Worm (Caenorhabditis elegans) whole organism, L2 larva: ENCODE data around the gene F31D5.2.
A peak's percentile ranks its signal among the peaks of the same experiment; 100 is the strongest.

ENCODE experiments used
- C34F6.9 ChIP-seq: fragments of 150-350 bp; optimal IDR thresholded peaks from 2 replicates; lab custom pipeline; 2014; ENCODE audit warnings: missing biosample characterization, missing genetic modification characterization
- F13H6.1 ChIP-seq: sonication (generic microtip); optimal IDR thresholded peaks from 2 replicates; lab custom pipeline; 2016; ENCODE audit warnings: missing genetic modification characterization, missing compliant biosample characterization
- R02D3.7 ChIP-seq: fragments of 150-350 bp; optimal IDR thresholded peaks from 2 replicates; lab custom pipeline; 2014; ENCODE audit warnings: missing biosample characterization, missing genetic modification characterization
- ZK546.5 ChIP-seq: sonication (generic microtip); optimal IDR thresholded peaks from 2 replicates; lab custom pipeline; 2017; ENCODE audit warnings: missing biosample characterization, missing genetic modification characterization
- alr-1 ChIP-seq: fragments of 150-350 bp; optimal IDR thresholded peaks from 2 replicates; lab custom pipeline; 2014; ENCODE audit warnings: missing biosample characterization, missing genetic modification characterization
- aly-2 ChIP-seq: fragments of 150-350 bp; optimal IDR thresholded peaks from 2 replicates; lab custom pipeline; 2014; ENCODE audit warnings: missing biosample characterization, missing genetic modification characterization
- ama-1 ChIP-seq: fragments of 150-350 bp; optimal IDR thresholded peaks from 2 replicates; lab custom pipeline; 2018; ENCODE audit warnings: inconsistent platforms
- ceh-16 ChIP-seq: fragments of 150-350 bp; optimal IDR thresholded peaks from 2 replicates; lab custom pipeline; 2014; ENCODE audit warnings: missing biosample characterization, missing genetic modification characterization
- ceh-82 ChIP-seq: fragments of 150-350 bp; optimal IDR thresholded peaks from 2 replicates; lab custom pipeline; 2014; ENCODE audit warnings: missing biosample characterization, missing genetic modification characterization
- crh-2 ChIP-seq: sonication (generic microtip); optimal IDR thresholded peaks from 2 replicates; lab custom pipeline; 2017; ENCODE audit warnings: missing biosample characterization, missing genetic modification characterization
- elt-1 ChIP-seq: fragments of 150-350 bp; optimal IDR thresholded peaks from 2 replicates; lab custom pipeline; 2014; ENCODE audit warnings: missing biosample characterization, missing genetic modification characterization
- fos-1 ChIP-seq: fragments of 150-350 bp; optimal IDR thresholded peaks from 2 replicates; lab custom pipeline; 2014; ENCODE audit warnings: missing biosample characterization, missing genetic modification characterization
- lin-13 ChIP-seq: fragments of 150-350 bp; optimal IDR thresholded peaks from 2 replicates; lab custom pipeline; 2014; ENCODE audit warnings: missing biosample characterization, missing genetic modification reagents, missing genetic modification characterization
- lsy-2 ChIP-seq, 2 experiments: fragments of 150-350 bp in 1 of 2; sonication (generic microtip) in 1 of 2; optimal IDR thresholded peaks; 2 replicates each; lab custom pipeline; 2014 to 2017; ENCODE audit warnings: missing biosample characterization in 2 of 2, missing genetic modification characterization in 2 of 2
- mdl-1 ChIP-seq, 2 experiments: fragments of 150-350 bp in 1 of 2; sonication (generic microtip) in 1 of 2; optimal IDR thresholded peaks; 2 replicates each; lab custom pipeline; 2017; ENCODE audit warnings: missing biosample characterization in 2 of 2, missing genetic modification characterization in 2 of 2
- nhr-10 ChIP-seq: sonication (generic microtip); optimal IDR thresholded peaks from 2 replicates; lab custom pipeline; 2017; ENCODE audit warnings: missing biosample characterization, missing genetic modification characterization
- nhr-11 ChIP-seq: fragments of 150-350 bp; optimal IDR thresholded peaks from 2 replicates; lab custom pipeline; 2014; ENCODE audit warnings: missing biosample characterization, missing genetic modification characterization
- nhr-12 ChIP-seq: fragments of 150-350 bp; optimal IDR thresholded peaks from 2 replicates; lab custom pipeline; 2014; ENCODE audit warnings: missing biosample characterization, missing genetic modification characterization
- nhr-129 ChIP-seq: fragments of 150-350 bp; optimal IDR thresholded peaks from 2 replicates; lab custom pipeline; 2014; ENCODE audit warnings: missing biosample characterization, missing genetic modification characterization
- nhr-21 ChIP-seq: fragments of 150-350 bp; optimal IDR thresholded peaks from 2 replicates; lab custom pipeline; 2014; ENCODE audit warnings: missing biosample characterization, missing genetic modification characterization
- nhr-23 ChIP-seq: fragments of 150-350 bp; optimal IDR thresholded peaks from 2 replicates; lab custom pipeline; 2014; ENCODE audit warnings: missing biosample characterization, missing genetic modification reagents, missing genetic modification characterization
- nhr-25 ChIP-seq: fragments of 150-350 bp; sonication (generic microtip); optimal IDR thresholded peaks from 3 replicates; lab custom pipeline; 2014; ENCODE audit warnings: missing biosample characterization, missing genetic modification characterization
- nhr-77 ChIP-seq: fragments of 150-350 bp; optimal IDR thresholded peaks from 2 replicates; lab custom pipeline; 2014; ENCODE audit warnings: missing biosample characterization, missing genetic modification characterization
- sem-4 ChIP-seq: fragments of 150-350 bp; optimal IDR thresholded peaks from 2 replicates; lab custom pipeline; 2014; ENCODE audit warnings: missing biosample characterization, missing genetic modification reagents, missing genetic modification characterization
- skn-1 ChIP-seq: sonication (generic microtip); optimal IDR thresholded peaks from 2 replicates; lab custom pipeline; 2017; ENCODE audit warnings: missing biosample characterization, missing genetic modification characterization
- sma-3 ChIP-seq: sonication (generic microtip); optimal IDR thresholded peaks from 2 replicates; lab custom pipeline; 2016; ENCODE audit warnings: missing genetic modification reagents, missing genetic modification characterization, missing compliant biosample characterization
- sma-9 ChIP-seq, 2 experiments: fragments of 150-350 bp in 1 of 2; sonication (generic microtip) in 1 of 2; optimal IDR thresholded peaks; 2 replicates each; lab custom pipeline; 2014 to 2016; ENCODE audit warnings: missing genetic modification characterization in 2 of 2, mild to moderate bottlenecking in 1 of 2, missing biosample characterization in 1 of 2, missing compliant biosample characterization in 1 of 2, missing genetic modification reagents in 1 of 2, moderate library complexity in 1 of 2
- snpc-4 ChIP-seq: fragments of 150-350 bp; optimal IDR thresholded peaks from 2 replicates; lab custom pipeline; 2014; ENCODE audit warnings: missing biosample characterization, missing genetic modification characterization
- unc-39 ChIP-seq: fragments of 150-350 bp; optimal IDR thresholded peaks from 2 replicates; lab custom pipeline; 2014; ENCODE audit warnings: missing biosample characterization, missing genetic modification characterization
- unc-55 ChIP-seq: fragments of 150-350 bp; sonication (generic microtip); optimal IDR thresholded peaks from 3 replicates; lab custom pipeline; 2014; ENCODE audit warnings: missing biosample characterization, missing genetic modification reagents, missing genetic modification characterization
- unc-62 ChIP-seq: fragments of 150-350 bp; optimal IDR thresholded peaks from 2 replicates; lab custom pipeline; 2014; ENCODE audit warnings: missing biosample characterization, missing genetic modification reagents, missing genetic modification characterization
- ztf-4 ChIP-seq: fragments of 150-350 bp; optimal IDR thresholded peaks from 2 replicates; lab custom pipeline; 2014; ENCODE audit warnings: missing biosample characterization, missing genetic modification characterization

Gene F31D5.2

DNA sequence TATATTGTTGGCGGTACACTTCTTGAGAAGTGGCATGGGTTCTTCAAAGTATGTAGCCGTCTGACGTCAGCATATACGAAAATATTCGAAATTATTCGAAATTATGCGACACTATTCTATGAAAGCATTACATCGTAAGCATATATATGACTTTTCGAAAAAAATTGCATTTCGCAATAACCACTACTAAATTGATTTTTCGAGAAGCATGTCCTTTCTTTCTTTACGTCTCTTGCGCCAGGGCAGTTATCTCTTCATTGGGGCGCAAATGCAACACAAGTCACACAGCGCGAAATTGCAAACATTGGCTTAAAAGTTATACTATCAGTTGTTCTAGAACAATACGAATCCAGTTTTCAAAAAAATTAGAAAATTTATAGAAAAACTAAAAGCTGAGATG, 41.6 kb upstream of the F31D5.2 start:
- no peak for TF ChIP-seq elt-1 (tag; lab: Kevin White, UChicago)
- no peak for TF ChIP-seq skn-1
- TF ChIP-seq nhr-129 (tag; lab: Kevin White, UChicago), result no peak
- no peak for TF ChIP-seq ceh-82 (tag; lab: Kevin White, UChicago)
- TF ChIP-seq C34F6.9, result peak; percentile 38
- peak; percentile 34 for TF ChIP-seq unc-55
- TF ChIP-seq, all 48 proteins: peak for 2

DNA sequence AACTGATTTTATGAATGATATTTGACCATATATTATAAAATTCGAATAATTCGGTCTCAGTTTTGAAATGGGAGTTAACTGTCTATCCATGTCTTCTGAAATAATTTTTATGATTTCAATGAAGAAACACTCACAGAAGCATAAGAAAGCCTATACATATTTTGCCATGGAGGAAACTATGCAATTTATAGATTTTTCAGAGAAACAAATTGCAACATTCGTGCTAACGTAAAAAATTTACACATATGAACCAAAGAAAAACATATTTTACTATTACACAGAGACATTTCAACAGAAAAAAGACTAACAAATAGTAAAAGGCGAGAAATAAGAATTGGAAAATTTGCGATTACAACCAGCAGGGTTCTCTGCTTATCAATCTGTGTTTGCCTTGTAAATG, 36.6 kb upstream of the F31D5.2 start, which contains the start of gene R03H10.7:
TSS of gene R03H10.7 (minus strand) at position 101 of the 400 bp plus-strand sequence.
- no peak for TF ChIP-seq fos-1 (tag; lab: Kevin White, UChicago)
- no peak for TF ChIP-seq nhr-129 (tag; lab: Kevin White, UChicago)
- TF ChIP-seq alr-1 (tag; lab: Kevin White, UChicago), result no peak
- TF ChIP-seq nhr-23, result no peak
- no peak for TF ChIP-seq unc-39 (tag; lab: Kevin White, UChicago)
- TF ChIP-seq snpc-4 (tag; lab: Kevin White, UChicago), result no peak
- TF ChIP-seq skn-1, result no peak
- TF ChIP-seq R02D3.7 (tag; lab: Kevin White, UChicago), result no peak
- no peak for TF ChIP-seq F13H6.1
- TF ChIP-seq unc-62 (GFP tag; lab: Kevin White, UChicago), result no peak
- TF ChIP-seq nhr-25 (tag; lab: Kevin White, UChicago), result no peak

DNA sequence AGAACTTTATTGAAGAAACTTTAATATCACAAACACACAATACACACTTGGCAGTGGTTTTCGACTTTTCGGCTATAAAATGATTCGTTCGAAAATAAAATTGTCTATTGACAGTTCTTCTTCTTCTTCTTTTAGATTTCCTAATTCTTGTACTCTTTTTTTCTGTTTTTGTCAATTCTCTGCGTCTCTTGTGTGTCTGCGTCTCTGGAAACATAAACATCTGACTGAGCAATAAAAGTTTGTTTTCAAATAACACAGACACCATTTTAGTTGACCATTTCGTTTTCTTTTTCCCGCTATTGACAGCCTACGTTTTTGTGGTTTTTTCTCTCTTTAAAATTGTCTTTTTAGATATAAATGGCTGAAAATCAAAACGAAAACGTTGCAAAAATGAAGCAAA, 35.5 kb upstream of the F31D5.2 start, which contains the start of gene R03H10.1:
TSS of gene R03H10.1 (plus strand) at position 352 of the 400 bp plus-strand sequence.
- no peak for TF ChIP-seq nhr-77 (tag; lab: Kevin White, UChicago)
- no peak for TF ChIP-seq lin-13
- TF ChIP-seq aly-2 (tag; lab: Kevin White, UChicago), result no peak
- no peak for TF ChIP-seq nhr-12
- no peak for TF ChIP-seq unc-62 (GFP tag; lab: Kevin White, UChicago)
- TF ChIP-seq unc-55, result no peak
- TF ChIP-seq R02D3.7 (tag; lab: Kevin White, UChicago), result no peak
- TF ChIP-seq ztf-4 (tag; lab: Kevin White, UChicago), result no peak
- no peak for TF ChIP-seq lsy-2 (tag; optimal IDR thresholded peaks at IDR 0.05; lab: Kevin White, UChicago)
- TF ChIP-seq sma-3, result no peak
- no peak for TF ChIP-seq nhr-129 (tag; lab: Kevin White, UChicago)
- no peak for TF ChIP-seq unc-39 (tag; lab: Kevin White, UChicago)

DNA sequence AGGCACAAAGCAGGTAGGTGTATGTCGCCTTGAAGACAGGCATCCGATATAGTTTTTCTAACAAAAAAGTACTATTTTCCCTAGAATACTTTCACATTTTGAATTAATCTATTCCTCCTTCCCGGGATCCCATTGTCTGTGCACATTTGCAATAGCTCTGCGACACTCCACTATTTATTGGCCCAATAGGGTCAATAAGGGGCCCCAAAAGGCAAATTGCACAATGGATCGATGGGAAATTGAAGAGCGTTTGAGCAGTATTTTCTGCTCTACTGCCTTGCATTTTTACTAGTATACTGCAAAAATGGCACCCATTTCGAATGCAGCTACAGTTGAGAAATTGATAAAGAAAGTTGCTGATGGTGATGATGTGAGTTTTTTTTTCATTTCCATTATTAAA, 33.1 kb upstream of the F31D5.2 start, which contains the start of gene R03H10.11:
TSS of gene R03H10.11 (plus strand) at position 301 of the 400 bp plus-strand sequence.
- TF ChIP-seq R02D3.7 (tag; lab: Kevin White, UChicago) (no peak), ceh-16 (tag; lab: Kevin White, UChicago) (no peak), nhr-11 (no peak), sem-4 (tag; lab: Kevin White, UChicago) (no peak), C34F6.9 (no peak), ama-1 (no peak), unc-62 (GFP tag; lab: Kevin White, UChicago) (no peak), ceh-82 (tag; lab: Kevin White, UChicago) (no peak), fos-1 (tag; lab: Kevin White, UChicago) (no peak), ZK546.5 (tag; lab: Kevin White, UChicago) (no peak), nhr-21 (tag; lab: Kevin White, UChicago) (no peak)

- TF ChIP-seq mdl-1 (tag; optimal IDR thresholded peaks at IDR 0.05; lab: Kevin White, UChicago) (no peak), F13H6.1 (peak; percentile 56), nhr-129 (tag; lab: Kevin White, UChicago) (peak; percentile 65), crh-2 (tag; lab: Kevin White, UChicago) (no peak), sma-9 (GFP tag; optimal IDR thresholded peaks at IDR 0.05; lab: Kevin White, UChicago) (no peak), sma-9 (tag; optimal IDR thresholded peaks at IDR 0.05; lab: Kevin White, UChicago) (no peak), C34F6.9 (peak; percentile 37), nhr-11 (no peak), aly-2 (tag; lab: Kevin White, UChicago) (no peak), sem-4 (tag; lab: Kevin White, UChicago) (no peak), unc-55 (no peak)
These were observed 31.4 kb upstream of the F31D5.2 start for ce11 chrII:4183979-4184378.

ce11 chrII:4186364-4186763, 29.1 kb upstream of the F31D5.2 start, which contains the start of gene cpna-1:
TSS of gene cpna-1 (plus strand) at chrII:4186664.
- TF ChIP-seq sem-4 (tag; lab: Kevin White, UChicago) (no peak), nhr-11 (no peak), F13H6.1 (no peak), sma-3 (no peak), ama-1 (no peak), aly-2 (tag; lab: Kevin White, UChicago) (no peak), unc-62 (GFP tag; lab: Kevin White, UChicago) (no peak), ZK546.5 (tag; lab: Kevin White, UChicago) (no peak), nhr-77 (tag; lab: Kevin White, UChicago) (no peak), nhr-10 (tag; lab: Kevin White, UChicago) (no peak)
